Worm (Caenorhabditis elegans) whole organism, dauer: ENCODE results near the gene math-42.
"Not testable (repeated sequence)": the region's sequence is repeated elsewhere in the genome, so short reads cannot be mapped to it uniquely, and the experiment has no call there.

Experiments
- unc-62 ChIP-seq: sonication (generic microtip); optimal IDR thresholded peaks from 2 replicates; lab custom pipeline; 2017; ENCODE audit warnings: missing biosample characterization, missing genetic modification reagents, missing genetic modification characterization

Gene math-42

ce11 chrII:2152455-2152854 is 52.7 kb downstream of the math-42 start:
- TF ChIP-seq unc-62 (GFP tag; lab: Kevin White, UChicago), result no peak

ce11 chrII:2153708-2154107 is 54.0 kb downstream of the math-42 start, which contains the start of gene math-18:
TSS of gene math-18 (plus strand) at chrII:2154008.
- TF ChIP-seq unc-62 (GFP tag; lab: Kevin White, UChicago), result not testable (repeated sequence)
